3 fruit fly cellular contexts compared by ENCODE assay signal in genomic region chr3L:7881127-7881526, dm6.
TF ChIP-seq lines count a peak whose summit lies in the region.

No protein-coding gene starts in this region.

- no peak for TF ChIP-seq CTCF in whole organism, embryonic (GFP tag; optimal IDR thresholded peaks at IDR 0.05; lab: Kevin White, UChicago)

TF ChIP-seq in whole organism, embryonic, 481 proteins besides CTCF, POLR2A, EP300 and RAD21:
- TF ChIP-seq emc (GFP tag; optimal IDR thresholded peaks at IDR 0.05; lab: Kevin White, UChicago) (no peak), zen2 (GFP tag; IDR thresholded peaks at IDR 0.05; lab: Robert Waterston, UW; ENCODE audit: partially characterized antibody) (0 out of 3 replicates have a peak, but pooled peaks have one; percentile 13), crol (GFP tag; IDR thresholded peaks at IDR 0.05; lab: Robert Waterston, UW) (peak; percentile 70), kni (GFP tag; optimal IDR thresholded peaks at IDR 0.05; lab: Kevin White, UChicago) (peak; percentile 18)

TF ChIP-seq in whole organism, pupa, 21 proteins besides CTCF, POLR2A, EP300 and RAD21:
- no peak for TF ChIP-seq CG8301 (tag; optimal IDR thresholded peaks at IDR 0.05; lab: Kevin White, UChicago)
- no peak for TF ChIP-seq CG12605 (GFP tag; IDR thresholded peaks at IDR 0.05; lab: Robert Waterston, UW)
- peak; percentile 58 for TF ChIP-seq EcR (GFP tag; optimal IDR thresholded peaks at IDR 0.05; lab: Kevin White, UChicago)
- TF ChIP-seq rn (GFP tag; IDR thresholded peaks at IDR 0.05; lab: Robert Waterston, UW): no peak

TF ChIP-seq in whole organism, wandering third instar larva, 38 proteins besides CTCF, POLR2A, EP300 and RAD21:
- TF ChIP-seq Dfd (GFP tag; optimal IDR thresholded peaks at IDR 0.05; lab: Kevin White, UChicago) (peak; percentile 18), rgr (GFP tag; optimal IDR thresholded peaks at IDR 0.05; lab: Kevin White, UChicago) (no peak)

Comparison
In these comparisons a context has a peak if more than half of its experiments do, and no peak if none do; other contexts are left out.
1. Of the 10 proteins assayed by ChIP-seq in both whole organism, embryonic and whole organism, wandering third instar larva: peak only in whole organism, embryonic: none; only in whole organism, wandering third instar larva: Dfd; in both: none; in neither: 9.